Fruit fly (Drosophila melanogaster): ENCODE measurements around the gene NijA.

Gene NijA

DNA sequence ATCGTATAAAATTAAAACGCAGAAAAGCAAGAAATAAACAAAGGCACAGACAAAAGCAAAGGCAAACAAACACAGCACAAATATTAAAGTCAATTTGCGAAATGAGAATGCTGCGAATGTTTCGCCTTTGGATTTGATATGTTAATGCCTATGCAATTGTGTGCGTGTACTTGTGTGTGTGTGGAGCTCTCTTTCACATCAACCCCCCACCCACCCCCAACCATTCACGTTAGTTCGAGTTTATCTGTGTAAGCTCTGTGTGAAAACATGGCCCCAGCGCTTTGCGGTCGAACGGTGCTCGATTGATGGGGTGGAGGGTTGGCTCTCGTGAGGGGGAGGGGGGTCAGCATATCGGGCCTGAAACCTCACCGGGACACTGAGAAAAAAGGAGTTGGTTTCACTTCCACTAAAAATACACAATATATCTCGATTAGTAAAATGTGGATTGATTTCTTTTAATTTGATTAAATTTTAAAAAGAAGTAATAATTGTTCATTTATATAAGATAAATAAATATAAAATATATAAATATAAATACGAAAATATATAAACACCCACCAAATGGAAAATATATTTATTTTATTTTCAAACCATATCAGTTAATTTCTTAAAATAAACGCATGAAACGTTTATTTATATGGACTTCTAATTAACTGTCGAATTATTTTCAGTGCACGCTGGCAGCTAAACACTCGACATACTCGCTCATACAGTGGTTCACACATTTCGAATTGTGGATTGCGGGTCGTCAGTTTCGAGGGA lies 41.9 kb upstream of the NijA start (continued):
- TF ChIP-seq Hr3 (GFP tag; optimal IDR thresholded peaks at IDR 0.05) = peak; percentile 82
- peak; percentile 84 for TF ChIP-seq CG32772 (GFP tag; IDR thresholded peaks at IDR 0.05)
- TF ChIP-seq nerfin-2 (GFP tag; IDR thresholded peaks at IDR 0.05; ENCODE audit: partially characterized antibody) = no peak
- no peak for TF ChIP-seq bigmax (GFP tag; optimal IDR thresholded peaks at IDR 0.05)
- TF ChIP-seq trh (GFP tag; optimal IDR thresholded peaks at IDR 0.05) = peak; percentile 52
- TF ChIP-seq Stat92E (GFP tag; optimal IDR thresholded peaks at IDR 0.05) = peak in 1 of 3 experiments; percentile 23
- peak; percentile 50 for TF ChIP-seq sqz (GFP tag; optimal IDR thresholded peaks at IDR 0.05)
- TF ChIP-seq slbo (GFP tag; IDR thresholded peaks at IDR 0.05) = peak; percentile 84
- TF ChIP-seq lab (GFP tag; optimal IDR thresholded peaks at IDR 0.05) = peak; percentile 85
- no peak for TF ChIP-seq CG8089 (GFP tag; optimal IDR thresholded peaks at IDR 0.05)
- peak; percentile 65; the same call in 1 of the 2 replicates for TF ChIP-seq danr (GFP tag; IDR thresholded peaks at IDR 0.05)
- peak; percentile 70 for TF ChIP-seq sug (tag; optimal IDR thresholded peaks at IDR 0.05)
- TF ChIP-seq pros (GFP tag; optimal IDR thresholded peaks at IDR 0.05) = no peak
- TF ChIP-seq wek (GFP tag; optimal IDR thresholded peaks at IDR 0.05) = no peak
- peak; percentile 82 for TF ChIP-seq CG14667 (GFP tag; IDR thresholded peaks at IDR 0.05)
- TF ChIP-seq jumu (GFP tag; optimal IDR thresholded peaks at IDR 0.05) = no peak
- no peak for TF ChIP-seq Myb (GFP tag; optimal IDR thresholded peaks at IDR 0.05)
- TF ChIP-seq org-1 (GFP tag; optimal IDR thresholded peaks at IDR 0.05) = peak; percentile 16
- TF ChIP-seq CG6791 (GFP tag; IDR thresholded peaks at IDR 0.05; ENCODE audit: partially characterized antibody) = no peak
- TF ChIP-seq lbe (GFP tag; optimal IDR thresholded peaks at IDR 0.05) = no peak
- TF ChIP-seq schlank (tag; optimal IDR thresholded peaks at IDR 0.05) = no peak
- peak; percentile 70 for TF ChIP-seq CG13894 (tag; optimal IDR thresholded peaks at IDR 0.05)
- no peak for TF ChIP-seq bbx (GFP tag; IDR thresholded peaks at IDR 0.05; ENCODE audit: partially characterized antibody)
- TF ChIP-seq wdn (GFP tag; IDR thresholded peaks at IDR 0.05) = peak; percentile 56
- TF ChIP-seq Hmr (GFP tag; optimal IDR thresholded peaks at IDR 0.05) = peak; percentile 76
- TF ChIP-seq CG7372 (GFP tag; IDR thresholded peaks at IDR 0.05) = peak; percentile 86
- peak; percentile 2 for TF ChIP-seq eyg (GFP tag; optimal IDR thresholded peaks at IDR 0.05)
- TF ChIP-seq CG6254 (GFP tag; optimal IDR thresholded peaks at IDR 0.05) = peak; percentile 18
- no peak for TF ChIP-seq luna (GFP tag; optimal IDR thresholded peaks at IDR 0.05)
- no peak for TF ChIP-seq ERR (GFP tag; optimal IDR thresholded peaks at IDR 0.05)
- peak; percentile 70; the same call in 2 of the 3 replicates for TF ChIP-seq gce (GFP tag; IDR thresholded peaks at IDR 0.05)
- peak; percentile 40 for TF ChIP-seq Jarid2 (GFP tag; optimal IDR thresholded peaks at IDR 0.05)
- peak; percentile 87 for TF ChIP-seq CG12659 (GFP tag; optimal IDR thresholded peaks at IDR 0.05)
- no peak for TF ChIP-seq Bdp1 (GFP tag; optimal IDR thresholded peaks at IDR 0.05)
- peak; percentile 91 for TF ChIP-seq CG11695 (GFP tag; IDR thresholded peaks at IDR 0.05)
- TF ChIP-seq ro (GFP tag; IDR thresholded peaks at IDR 0.05) = peak; percentile 71; the same call in 1 of the 2 replicates
- TF ChIP-seq CG8944 (GFP tag; optimal IDR thresholded peaks at IDR 0.05) = no peak
- TF ChIP-seq tll (GFP tag; optimal IDR thresholded peaks at IDR 0.05) = no peak
- TF ChIP-seq ssp (GFP tag; IDR thresholded peaks at IDR 0.05) = peak; percentile 67
- TF ChIP-seq B-H1 (GFP tag; IDR thresholded peaks at IDR 0.05) = peak; percentile 73
- peak; percentile 70 for TF ChIP-seq ci (GFP tag; IDR thresholded peaks at IDR 0.05)
- TF ChIP-seq sisA (GFP tag; IDR thresholded peaks at IDR 0.05) = peak; percentile 80
- TF ChIP-seq CG10654 (GFP tag; optimal IDR thresholded peaks at IDR 0.05) = peak; percentile 56
- no peak for TF ChIP-seq zfh2 (GFP tag; optimal IDR thresholded peaks at IDR 0.05)
- TF ChIP-seq hkb (optimal IDR thresholded peaks at IDR 0.05) = no peak
- peak; percentile 77 for TF ChIP-seq hkb (GFP tag; IDR thresholded peaks at IDR 0.05)
- TF ChIP-seq CG2120 (GFP tag; optimal IDR thresholded peaks at IDR 0.05) = peak; percentile 59
- no peak for TF ChIP-seq vfl (GFP tag; optimal IDR thresholded peaks at IDR 0.05)
- no peak for TF ChIP-seq Hr78 (GFP tag; optimal IDR thresholded peaks at IDR 0.05)
